Fruit fly (Drosophila melanogaster) whole organism, adult: ENCODE measurements around the gene RpL17.

Source experiments
- CG12768 ChIP-seq: fragments of 200-800 bp; sonication (Bioruptor generic); optimal IDR thresholded peaks from 2 replicates; lab custom pipeline; 2017; ENCODE audit warnings: missing biosample characterization, missing genetic modification characterization, mild to moderate bottlenecking, moderate library complexity, missing genetic modification reagents
- CG1620 ChIP-seq: fragments of 200-800 bp; sonication (Bioruptor generic); optimal IDR thresholded peaks from 2 replicates; lab custom pipeline; 2016; ENCODE audit warnings: missing biosample characterization, missing genetic modification characterization
- CG7045 ChIP-seq: fragments of 200-800 bp; sonication (Bioruptor generic); optimal IDR thresholded peaks from 2 replicates; lab custom pipeline; 2017; ENCODE audit warnings: missing biosample characterization, mild to moderate bottlenecking, missing genetic modification characterization
- CG7101 ChIP-seq: fragments of 200-800 bp; sonication (Bioruptor generic); optimal IDR thresholded peaks from 2 replicates; lab custom pipeline; 2018; ENCODE audit warnings: missing biosample characterization, mild to moderate bottlenecking, missing genetic modification characterization, moderate library complexity
- Hr96 ChIP-seq: fragments of 200-800 bp; sonication (Bioruptor generic); optimal IDR thresholded peaks from 2 replicates; lab custom pipeline; 2016; ENCODE audit warnings: missing biosample characterization, missing genetic modification characterization
- Mnt ChIP-seq: fragments of 200-800 bp; sonication (Bioruptor generic); optimal IDR thresholded peaks from 2 replicates; lab custom pipeline; 2016; ENCODE audit warnings: missing biosample characterization, mild to moderate bottlenecking, missing genetic modification characterization
- kay ChIP-seq: fragments of 200-800 bp; sonication (Bioruptor generic); peaks from one replicate; lab custom pipeline; 2016; ENCODE audit warnings: missing biosample characterization, missing genetic modification characterization, borderline replicate concordance
- pad ChIP-seq: fragments of 200-800 bp; sonication (Bioruptor generic); optimal IDR thresholded peaks from 3 replicates; lab custom pipeline; 2017; ENCODE audit warnings: missing biosample characterization, missing genetic modification characterization, mild to moderate bottlenecking, moderate library complexity, missing genetic modification reagents
- toe ChIP-seq: fragments of 200-800 bp; sonication (Bioruptor generic); optimal IDR thresholded peaks from 2 replicates; lab custom pipeline; 2016; ENCODE audit warnings: missing biosample characterization, missing genetic modification characterization

- TF ChIP-seq Hr96 (GFP tag; lab: Kevin White, UChicago) = no peak
- no peak for TF ChIP-seq CG1620 (GFP tag; lab: Kevin White, UChicago)
- no peak for TF ChIP-seq kay
- no peak for TF ChIP-seq CG7101 (tag; lab: Kevin White, UChicago)
- TF ChIP-seq pad = no peak
- TF ChIP-seq CG12768 = no peak
- TF ChIP-seq Mnt = no peak
- no peak for TF ChIP-seq toe (GFP tag; lab: Kevin White, UChicago)
- no peak for TF ChIP-seq CG7045
Measured at dm6 chrX:6705890-6706289, 38.1 kb downstream of the RpL17 start.
